Worm (Caenorhabditis elegans) whole organism, mixed stage, embryonic: ENCODE results near the gene trpp-6.

Experiments
- drap-1 ChIP-seq: fragments of 200-800 bp; sonication (Bioruptor generic); optimal IDR thresholded peaks from 3 replicates; lab custom pipeline; 2018; ENCODE audit warnings: mild to moderate bottlenecking, missing genetic modification characterization, missing compliant biosample characterization
- elt-1 ChIP-seq: sonication (generic microtip); optimal IDR thresholded peaks from 2 replicates; lab custom pipeline; 2017; ENCODE audit warnings: missing genetic modification characterization, mild to moderate bottlenecking, missing compliant biosample characterization, antibody characterized with exemption, moderate library complexity, borderline replicate concordance; ENCODE audit not compliant: insufficient read depth
- elt-3 ChIP-seq: fragments of 150-350 bp; optimal IDR thresholded peaks from 2 replicates; lab custom pipeline; 2014; ENCODE audit warnings: missing biosample characterization, missing genetic modification characterization
- lin-13 ChIP-seq: fragments of 150-350 bp; optimal IDR thresholded peaks from 2 replicates; lab custom pipeline; 2014; ENCODE audit warnings: missing biosample characterization, missing genetic modification characterization
- mep-1 ChIP-seq: fragments of 150-350 bp; optimal IDR thresholded peaks from 2 replicates; lab custom pipeline; 2017; ENCODE audit warnings: missing biosample characterization, missing genetic modification reagents, missing genetic modification characterization, inconsistent platforms
- nhr-12 ChIP-seq: fragments of 150-350 bp; optimal IDR thresholded peaks from 2 replicates; lab custom pipeline; 2014; ENCODE audit warnings: missing biosample characterization, missing genetic modification characterization
- nhr-237 ChIP-seq: fragments of 150-350 bp; optimal IDR thresholded peaks from 2 replicates; lab custom pipeline; 2014; ENCODE audit warnings: missing biosample characterization, missing genetic modification characterization
- nhr-28 ChIP-seq: fragments of 150-350 bp; optimal IDR thresholded peaks from 2 replicates; lab custom pipeline; 2014; ENCODE audit warnings: missing biosample characterization, missing genetic modification characterization
- nhr-76 ChIP-seq: sonication (generic microtip); optimal IDR thresholded peaks from 2 replicates; lab custom pipeline; 2017; ENCODE audit warnings: missing biosample characterization, missing genetic modification characterization
- snpc-4 ChIP-seq: fragments of 150-350 bp; optimal IDR thresholded peaks from 2 replicates; lab custom pipeline; 2014; ENCODE audit warnings: missing biosample characterization, missing genetic modification characterization
- unc-39 ChIP-seq: fragments of 150-350 bp; optimal IDR thresholded peaks from 2 replicates; lab custom pipeline; 2014; ENCODE audit warnings: missing biosample characterization, missing genetic modification characterization

DNA sequence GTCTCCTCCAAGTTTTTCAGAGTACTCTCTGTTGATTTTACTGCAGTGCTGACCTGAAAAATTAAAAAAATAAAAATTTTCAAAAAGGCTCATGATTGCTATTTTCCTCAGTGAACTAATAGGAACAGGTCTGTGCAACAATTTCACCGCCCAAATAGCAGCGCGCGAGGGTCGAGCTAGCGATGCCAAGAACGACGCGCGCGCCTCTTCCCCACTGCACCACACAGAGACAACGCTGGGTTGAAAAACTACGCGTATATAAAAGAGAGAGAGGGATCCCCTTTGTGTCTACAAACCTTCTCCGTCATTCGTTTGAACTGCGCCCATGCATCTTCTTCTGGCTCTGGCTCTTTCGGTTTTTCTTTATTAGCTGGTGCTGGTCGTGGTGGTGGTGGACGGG, 21.6 kb upstream of the trpp-6 start:
- no peak for TF ChIP-seq nhr-12 (tag; lab: Kevin White, UChicago)
- TF ChIP-seq snpc-4 (tag; lab: Kevin White, UChicago), result no peak
- TF ChIP-seq elt-3 (tag; lab: Kevin White, UChicago), result no peak
- TF ChIP-seq nhr-28 (tag; lab: Kevin White, UChicago), result peak; percentile 30
- peak; percentile 44 for TF ChIP-seq unc-39 (tag; lab: Kevin White, UChicago)
- no peak for TF ChIP-seq nhr-76 (tag; lab: Kevin White, UChicago)
- TF ChIP-seq drap-1 (GFP tag; lab: Kevin White, UChicago), result peak; percentile 97
- TF ChIP-seq nhr-237 (tag; lab: Kevin White, UChicago), result no peak
- TF ChIP-seq mep-1 (tag; lab: Kevin White, UChicago), result peak; percentile 53
- TF ChIP-seq elt-1 (tag; lab: Kevin White, UChicago), result no peak
- peak; percentile 58 for TF ChIP-seq lin-13
